Fruit fly (Drosophila melanogaster) whole organism, embryonic: ENCODE measurements around the gene Nepl12.

ENCODE experiments used
- ATbp ChIP-seq: fragments of 200-800 bp; sonication (Bioruptor generic); optimal IDR thresholded peaks from 2 replicates; lab custom pipeline; 2017; ENCODE audit warnings: missing biosample characterization, mild to moderate bottlenecking, missing genetic modification characterization, missing genetic modification reagents
- Aef1 ChIP-seq: fragments of 200-800 bp; sonication (Bioruptor generic); IDR thresholded peaks from 3 replicates; pipeline ENCODE4 v1.3.6; 2022; ENCODE audit warnings: missing biosample characterization, missing genetic modification characterization
- Asciz ChIP-seq: fragments of 200-800 bp; sonication (Bioruptor generic); optimal IDR thresholded peaks from 2 replicates; lab custom pipeline; 2017; ENCODE audit warnings: missing biosample characterization, mild to moderate bottlenecking, missing genetic modification characterization, missing genetic modification reagents
- Atf3 ChIP-seq: fragments of 200-800 bp; sonication (Bioruptor generic); optimal IDR thresholded peaks from 3 replicates; lab custom pipeline; 2016; ENCODE audit warnings: missing biosample characterization, missing genetic modification characterization
- C15 ChIP-seq: fragments of 200-800 bp; sonication (Bioruptor generic); IDR thresholded peaks from 3 replicates; pipeline ENCODE4 v1.3.6; 2022; ENCODE audit warnings: missing biosample characterization, missing genetic modification characterization
- CG10274 ChIP-seq: fragments of 200-800 bp; sonication (Bioruptor generic); optimal IDR thresholded peaks from 3 replicates; lab custom pipeline; 2017; ENCODE audit warnings: missing biosample characterization, mild to moderate bottlenecking, missing genetic modification characterization
- CG11398 ChIP-seq: fragments of 200-800 bp; sonication (Bioruptor generic); optimal IDR thresholded peaks from 2 replicates; lab custom pipeline; 2016; ENCODE audit warnings: missing biosample characterization, missing genetic modification characterization
- CG12071 ChIP-seq: fragments of 200-800 bp; sonication (Bioruptor generic); optimal IDR thresholded peaks from 3 replicates; lab custom pipeline; 2018; ENCODE audit warnings: missing biosample characterization, mild to moderate bottlenecking, missing genetic modification characterization
- CG1233 ChIP-seq: fragments of 200-800 bp; sonication (Bioruptor generic); optimal IDR thresholded peaks from 4 replicates; lab custom pipeline; 2018; ENCODE audit warnings: missing biosample characterization, mild to moderate bottlenecking, missing genetic modification characterization
- CG15269 ChIP-seq: fragments of 200-800 bp; sonication (Bioruptor generic); optimal IDR thresholded peaks from 2 replicates; lab custom pipeline; 2018; ENCODE audit warnings: missing biosample characterization, mild to moderate bottlenecking, missing genetic modification characterization, moderate library complexity
- CG16779 ChIP-seq: fragments of 200-800 bp; sonication (Bioruptor generic); IDR thresholded peaks from 2 replicates; pipeline ENCODE4 v1.3.6; 2022; ENCODE audit warnings: missing biosample characterization, missing genetic modification characterization
- CG3163 ChIP-seq: fragments of 200-800 bp; sonication (Bioruptor generic); optimal IDR thresholded peaks from 3 replicates; lab custom pipeline; 2016; ENCODE audit warnings: missing biosample characterization, missing genetic modification characterization
- CG34224 ChIP-seq: fragments of 200-800 bp; sonication (Bioruptor generic); IDR thresholded peaks from 3 replicates; pipeline ENCODE4 v1.3.6; 2022; ENCODE audit warnings: missing biosample characterization, missing genetic modification characterization; ENCODE audit not compliant: partially characterized antibody
- CG4730 ChIP-seq: fragments of 200-800 bp; sonication (Bioruptor generic); IDR thresholded peaks from 2 replicates; pipeline ENCODE4 v1.3.6; 2022; ENCODE audit warnings: missing biosample characterization, missing genetic modification characterization
- CG5953 ChIP-seq: fragments of 200-800 bp; sonication (Bioruptor generic); IDR thresholded peaks from 2 replicates; pipeline ENCODE4 v1.3.6; 2022; ENCODE audit warnings: missing biosample characterization, missing genetic modification characterization
- CG6254 ChIP-seq: fragments of 200-800 bp; sonication (Bioruptor generic); optimal IDR thresholded peaks from 3 replicates; lab custom pipeline; 2017; ENCODE audit warnings: mild to moderate bottlenecking, missing biosample characterization, missing genetic modification reagents, missing genetic modification characterization
- CG6854 ChIP-seq: fragments of 200-800 bp; sonication (Bioruptor generic); optimal IDR thresholded peaks from 3 replicates; lab custom pipeline; 2017; ENCODE audit warnings: missing biosample characterization, mild to moderate bottlenecking, missing genetic modification characterization
- CG7745 ChIP-seq: fragments of 200-800 bp; sonication (Bioruptor generic); optimal IDR thresholded peaks from 2 replicates; lab custom pipeline; 2018; ENCODE audit warnings: missing biosample characterization, mild to moderate bottlenecking, missing genetic modification characterization, moderate library complexity
- CG7839 ChIP-seq: fragments of 200-800 bp; sonication (Bioruptor generic); optimal IDR thresholded peaks from 3 replicates; lab custom pipeline; 2018; ENCODE audit warnings: missing biosample characterization, mild to moderate bottlenecking, missing genetic modification characterization, moderate library complexity
- CG8765 ChIP-seq: fragments of 200-800 bp; sonication (Bioruptor generic); IDR thresholded peaks from 2 replicates; pipeline ENCODE4 v1.3.6; 2022; ENCODE audit warnings: missing biosample characterization, missing genetic modification characterization
- D19B ChIP-seq: fragments of 200-800 bp; sonication (Bioruptor generic); optimal IDR thresholded peaks from 2 replicates; lab custom pipeline; 2017; ENCODE audit warnings: missing biosample characterization, mild to moderate bottlenecking, missing genetic modification characterization
- Dbx ChIP-seq: fragments of 200-800 bp; sonication (Bioruptor generic); IDR thresholded peaks from 3 replicates; pipeline ENCODE4 v1.3.6; 2022; ENCODE audit warnings: missing biosample characterization, missing genetic modification characterization
- Drgx ChIP-seq: fragments of 200-800 bp; sonication (Bioruptor generic); IDR thresholded peaks from 2 replicates; pipeline ENCODE4 v1.3.6; 2022; ENCODE audit warnings: missing biosample characterization, missing genetic modification characterization
- GATAe ChIP-seq: fragments of 200-800 bp; sonication (Bioruptor generic); conservative IDR thresholded peaks from 2 replicates; pipeline ENCODE4 v1.3.6; 2022; ENCODE audit warnings: missing biosample characterization, missing genetic modification characterization
- Gsc ChIP-seq: fragments of 200-800 bp; sonication (Bioruptor generic); IDR thresholded peaks from 2 replicates; pipeline ENCODE4 v1.3.6; 2022; ENCODE audit warnings: missing biosample characterization, missing genetic modification characterization
- Hey ChIP-seq: fragments of 200-800 bp; sonication (Bioruptor generic); optimal IDR thresholded peaks from 3 replicates; lab custom pipeline; 2018; ENCODE audit warnings: missing biosample characterization, mild to moderate bottlenecking, missing genetic modification characterization
- HmgD ChIP-seq: fragments of 200-800 bp; sonication (Bioruptor generic); optimal IDR thresholded peaks from 3 replicates; lab custom pipeline; 2016; ENCODE audit warnings: missing biosample characterization, missing genetic modification characterization
- Hr51 ChIP-seq, 2 experiments: fragments of 200-800 bp; sonication (Bioruptor generic); optimal IDR thresholded peaks; 2 replicates in 1 of 2; 3 replicates in 1 of 2; lab custom pipeline; 2016 to 2018; ENCODE audit warnings: missing biosample characterization in 2 of 2, missing genetic modification characterization in 2 of 2, mild to moderate bottlenecking in 1 of 2, moderate library complexity in 1 of 2
- Hsf ChIP-seq: fragments of 200-800 bp; sonication (Bioruptor generic); optimal IDR thresholded peaks from 3 replicates; lab custom pipeline; 2016; ENCODE audit warnings: missing biosample characterization, missing genetic modification characterization
- Lpt ChIP-seq: fragments of >200 bp; optimal IDR thresholded peaks from 2 replicates; lab custom pipeline; 2018; ENCODE audit warnings: missing biosample characterization, missing genetic modification characterization
- MBD-R2 ChIP-seq: fragments of 200-800 bp; sonication (Bioruptor generic); IDR thresholded peaks from 2 replicates; pipeline ENCODE4 v1.3.6; 2022; ENCODE audit warnings: missing biosample characterization, missing genetic modification characterization
- Nf-YA ChIP-seq: fragments of 200-800 bp; sonication (Bioruptor generic); IDR thresholded peaks from 2 replicates; pipeline ENCODE4 v1.3.6; 2022; ENCODE audit warnings: missing biosample characterization, missing genetic modification characterization
- Ravus ChIP-seq: fragments of 200-800 bp; sonication (Bioruptor generic); IDR thresholded peaks from 2 replicates; pipeline ENCODE4 v1.3.6; 2022; ENCODE audit warnings: missing biosample characterization, missing genetic modification characterization
- Rx ChIP-seq: fragments of 200-800 bp; sonication (Bioruptor generic); IDR thresholded peaks from 2 replicates; pipeline ENCODE4 v1.3.6; 2022; ENCODE audit warnings: missing biosample characterization, missing genetic modification characterization
- Xbp1 ChIP-seq: fragments of 200-800 bp; sonication (Bioruptor generic); optimal IDR thresholded peaks from 3 replicates; lab custom pipeline; 2016; ENCODE audit warnings: missing biosample characterization, mild to moderate bottlenecking, missing genetic modification characterization
- al ChIP-seq: fragments of 200-800 bp; sonication (Bioruptor generic); IDR thresholded peaks from 2 replicates; pipeline ENCODE4 v1.3.6; 2022; ENCODE audit warnings: missing biosample characterization, missing genetic modification characterization
- aop ChIP-seq: fragments of 200-800 bp; sonication (Bioruptor generic); IDR thresholded peaks from 2 replicates; pipeline ENCODE4 v1.3.6; 2022; ENCODE audit warnings: missing biosample characterization, missing genetic modification characterization
- bsh ChIP-seq, 2 experiments: fragments of 200-800 bp; sonication (Bioruptor generic); optimal IDR thresholded peaks; 2 replicates each; lab custom pipeline; 2017 to 2018; ENCODE audit warnings: mild to moderate bottlenecking in 2 of 2, missing biosample characterization in 2 of 2, missing genetic modification characterization in 2 of 2, moderate library complexity in 1 of 2
- dan ChIP-seq: fragments of 200-800 bp; sonication (Bioruptor generic); IDR thresholded peaks from 2 replicates; pipeline ENCODE4 v1.3.6; 2022; ENCODE audit warnings: missing biosample characterization, missing genetic modification characterization
- dmrt99B ChIP-seq: fragments of 200-800 bp; sonication (Bioruptor generic); optimal IDR thresholded peaks from 2 replicates; lab custom pipeline; 2018; ENCODE audit warnings: missing biosample characterization, mild to moderate bottlenecking, missing genetic modification characterization, moderate library complexity
- esg ChIP-seq: fragments of 200-800 bp; sonication (Bioruptor generic); conservative IDR thresholded peaks from 2 replicates; pipeline ENCODE4 v1.3.6; 2022; ENCODE audit warnings: missing biosample characterization, missing genetic modification characterization
- exex ChIP-seq: fragments of 200-800 bp; sonication (Bioruptor generic); optimal IDR thresholded peaks from 4 replicates; lab custom pipeline; 2018; ENCODE audit warnings: missing biosample characterization, mild to moderate bottlenecking, missing genetic modification characterization, moderate library complexity
- inv ChIP-seq: fragments of 200-800 bp; sonication (Bioruptor generic); IDR thresholded peaks from 2 replicates; pipeline ENCODE4 v1.3.6; 2022; ENCODE audit warnings: missing biosample characterization, missing genetic modification characterization; ENCODE audit not compliant: partially characterized antibody
- kni ChIP-seq: fragments of 200-800 bp; sonication (Bioruptor generic); optimal IDR thresholded peaks from 3 replicates; lab custom pipeline; 2017; ENCODE audit warnings: mild to moderate bottlenecking, missing biosample characterization, missing genetic modification reagents, missing genetic modification characterization
- knrl ChIP-seq: fragments of 200-800 bp; sonication (Bioruptor generic); IDR thresholded peaks from 3 replicates; pipeline ENCODE4 v1.3.6; 2022; ENCODE audit warnings: missing biosample characterization, missing genetic modification characterization; ENCODE audit not compliant: partially characterized antibody
- lov ChIP-seq, 2 experiments: fragments of 200-800 bp in 1 of 2; fragments of >200 bp in 1 of 2; sonication (Bioruptor generic) in 1 of 2; IDR thresholded peaks in 1 of 2; optimal IDR thresholded peaks in 1 of 2; 2 replicates in 1 of 2; 3 replicates in 1 of 2; pipeline versions ENCODE4 v1.3.6 to Lab custom; 2017 to 2022; ENCODE audit warnings: missing biosample characterization in 1 of 2, missing genetic modification characterization in 1 of 2
- nau ChIP-seq: fragments of 200-800 bp; sonication (Bioruptor generic); optimal IDR thresholded peaks from 3 replicates; lab custom pipeline; 2017; ENCODE audit warnings: missing biosample characterization, mild to moderate bottlenecking, missing genetic modification characterization, missing genetic modification reagents
- onecut ChIP-seq: fragments of 200-800 bp; sonication (Bioruptor generic); IDR thresholded peaks from 2 replicates; pipeline ENCODE4 v1.3.6; 2022; ENCODE audit warnings: missing biosample characterization, missing genetic modification characterization
- slp2 ChIP-seq: fragments of 200-800 bp; sonication (Bioruptor generic); optimal IDR thresholded peaks from 2 replicates; lab custom pipeline; 2016; ENCODE audit warnings: missing biosample characterization, missing genetic modification characterization
- vnd ChIP-seq: fragments of 200-800 bp; sonication (Bioruptor generic); IDR thresholded peaks from 3 replicates; pipeline ENCODE4 v1.3.6; 2022; ENCODE audit warnings: missing biosample characterization, missing genetic modification characterization; ENCODE audit not compliant: partially characterized antibody
- zen ChIP-seq: fragments of 200-800 bp; sonication (Bioruptor generic); optimal IDR thresholded peaks from 3 replicates; lab custom pipeline; 2018; ENCODE audit warnings: missing biosample characterization, mild to moderate bottlenecking, missing genetic modification characterization, moderate library complexity

Gene Nepl12

DNA sequence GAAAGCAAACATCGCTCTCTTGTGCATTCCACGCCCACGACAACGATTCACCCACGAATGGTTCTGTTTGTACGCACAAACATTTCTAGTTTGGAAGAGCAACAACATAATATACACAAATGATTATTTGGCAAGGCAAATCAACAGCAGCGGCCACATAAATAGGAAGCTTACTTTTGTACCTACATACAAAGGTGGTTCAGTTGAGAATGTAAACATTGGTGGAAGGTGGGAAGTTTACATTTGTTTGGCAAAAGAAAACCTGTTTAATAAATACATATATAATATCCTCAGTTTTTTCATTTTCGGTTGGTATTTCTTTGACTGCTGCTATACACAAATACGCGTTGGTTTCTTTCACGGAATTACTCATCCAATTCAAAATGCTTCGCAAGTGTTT lies 27.2 kb downstream of the Nepl12 start (continued):
- TF ChIP-seq CG11398 (GFP tag; lab: Kevin White, UChicago) (peak; percentile 72), Hey (tag; lab: Kevin White, UChicago) (peak; percentile 34), CG6854 (GFP tag; lab: Kevin White, UChicago) (peak; percentile 84), nau (GFP tag; lab: Kevin White, UChicago) (peak; percentile 90), CG16779 (no peak), esg (GFP tag; lab: Robert Waterston, UW) (no peak), MBD-R2 (GFP tag; lab: Robert Waterston, UW) (no peak), Asciz (GFP tag; lab: Kevin White, UChicago) (peak; percentile 89), CG12071 (GFP tag; lab: Kevin White, UChicago) (peak; percentile 93), ATbp (GFP tag; lab: Kevin White, UChicago) (peak; percentile 89), exex (tag; lab: Kevin White, UChicago) (peak; percentile 65), kni (GFP tag; lab: Kevin White, UChicago) (peak; percentile 12), lov (optimal IDR thresholded peaks at IDR 0.05; lab: Kevin White, UChicago) (no peak), lov (GFP tag; IDR thresholded peaks at IDR 0.05; lab: Robert Waterston, UW) (no peak), Hr51 (GFP tag; optimal IDR thresholded peaks at IDR 0.05; lab: Kevin White, UChicago) (peak; percentile 71 to 93), bsh (GFP tag; optimal IDR thresholded peaks at IDR 0.05; lab: Kevin White, UChicago) (peak in 1 of 2 experiments; percentile 90), al (GFP tag; lab: Robert Waterston, UW) (no peak), CG6254 (GFP tag; lab: Kevin White, UChicago) (peak; percentile 85), Lpt (GFP tag; lab: Kevin White, UChicago) (no peak), knrl (GFP tag; lab: Robert Waterston, UW) (no peak), Dbx (GFP tag; lab: Robert Waterston, UW) (no peak), Atf3 (peak; percentile 59), inv (no peak), Rx (GFP tag; lab: Robert Waterston, UW) (no peak), Nf-YA (GFP tag; lab: Robert Waterston, UW) (no peak), CG7839 (tag; lab: Kevin White, UChicago) (peak; percentile 93), Xbp1 (GFP tag; lab: Kevin White, UChicago) (peak; percentile 89), onecut (GFP tag; lab: Robert Waterston, UW) (peak; percentile 84), CG4730 (no peak), CG10274 (GFP tag; lab: Kevin White, UChicago) (peak; percentile 80), CG7745 (tag; lab: Kevin White, UChicago) (no peak), Aef1 (no peak), CG5953 (no peak), GATAe (GFP tag; lab: Robert Waterston, UW) (no peak), vnd (no peak), D19B (peak; percentile 79), CG34224 (no peak), CG8765 (GFP tag; lab: Robert Waterston, UW) (no peak), Ravus (GFP tag; lab: Robert Waterston, UW) (no peak), C15 (GFP tag; lab: Robert Waterston, UW) (no peak), Gsc (GFP tag; lab: Robert Waterston, UW) (no peak), HmgD (GFP tag; lab: Kevin White, UChicago) (peak; percentile 44), Hsf (GFP tag; lab: Kevin White, UChicago) (peak; percentile 89), Drgx (GFP tag; lab: Robert Waterston, UW) (no peak), CG15269 (tag; lab: Kevin White, UChicago) (peak; percentile 93), zen (tag; lab: Kevin White, UChicago) (peak; percentile 81), dmrt99B (tag; lab: Kevin White, UChicago) (peak; percentile 93), CG1233 (peak; percentile 89), slp2 (GFP tag; lab: Kevin White, UChicago) (peak; percentile 69), aop (no peak), dan (GFP tag; lab: Robert Waterston, UW) (no peak), CG3163 (peak; percentile 31)
